Worm (Caenorhabditis elegans): Measurements from ENCODE around the gene Y46G5A.7.
A peak's percentile ranks its signal among the peaks of the same experiment; 100 is the strongest.

DNA sequence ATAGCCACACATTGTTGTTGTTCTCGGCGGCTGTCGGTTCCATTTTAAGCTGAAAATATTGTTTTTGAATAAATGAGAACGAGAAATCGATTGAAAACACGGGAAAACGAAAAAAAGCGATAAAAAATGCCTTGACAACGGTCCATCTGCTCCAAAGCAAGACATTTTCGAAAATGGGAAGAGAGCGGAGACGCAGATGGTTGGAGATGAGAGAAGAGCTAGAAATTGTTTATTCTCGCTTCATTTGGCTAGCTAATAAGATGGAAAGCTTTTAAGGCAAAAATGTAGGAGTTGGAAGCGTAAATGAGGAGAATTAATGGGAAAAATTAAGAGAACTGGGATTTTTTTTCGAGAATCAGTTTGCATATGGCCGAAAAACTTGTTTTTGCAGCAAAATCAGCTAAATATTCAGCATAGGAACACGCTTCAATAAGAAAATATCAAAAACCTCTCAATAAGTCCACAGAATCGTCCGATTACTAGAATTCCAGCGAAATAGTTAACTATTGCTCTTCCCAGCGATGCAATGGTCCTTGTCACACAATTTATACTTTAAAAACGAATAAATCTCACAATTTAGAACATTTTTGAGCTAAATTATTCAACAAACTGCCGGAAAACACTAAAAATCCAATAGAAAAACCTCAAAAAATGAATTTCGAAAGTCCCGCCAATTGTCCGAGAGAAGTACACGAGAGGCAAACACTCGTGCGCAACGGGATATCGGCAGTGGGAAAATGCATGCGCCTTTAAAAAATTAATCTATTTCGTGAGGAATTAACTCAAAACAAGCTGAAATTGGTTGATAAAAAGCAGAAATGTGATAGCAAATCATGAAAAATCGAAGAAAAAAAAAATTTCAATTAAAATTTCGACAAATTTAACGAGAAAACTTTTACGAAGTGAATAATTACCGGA, 17.6 kb downstream of the Y46G5A.7 start, which contains the start of gene pisy-1:
- TF ChIP-seq unc-130 (tag; optimal IDR thresholded peaks at IDR 0.05) (peak; percentile 70), snpc-4 (tag; optimal IDR thresholded peaks at IDR 0.05) (peak; percentile 53), skn-1 (tag; optimal IDR thresholded peaks at IDR 0.05) (peak; percentile 68), nhr-85 (tag) (no peak), mdl-1 (tag; optimal IDR thresholded peaks at IDR 0.05) (peak in 1 of 2 experiments; percentile 52)
